Worm (Caenorhabditis elegans): Measurements from ENCODE around the gene ZK1248.20.

DNA sequence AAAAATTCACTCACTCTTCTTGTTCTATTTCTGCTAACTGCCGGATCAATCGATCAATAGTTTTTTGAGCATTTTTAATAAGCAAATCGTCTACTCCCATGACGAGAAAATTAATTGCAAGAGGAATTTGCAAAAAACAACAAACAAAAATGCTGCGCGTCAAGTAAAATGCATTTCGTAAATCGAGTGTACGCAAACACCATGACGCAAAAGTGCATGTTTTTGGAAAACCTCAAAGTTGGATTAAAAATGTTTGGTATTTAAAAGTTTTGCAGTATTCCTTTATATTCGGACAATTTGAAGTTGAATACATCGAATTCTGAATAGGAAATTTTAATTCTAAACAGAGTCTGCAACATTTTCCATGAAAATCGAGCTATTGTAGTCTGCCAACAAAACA lies 22.8 kb downstream of the ZK1248.20 start, which contains the start of gene ZK1248.19:
- TF ChIP-seq tab-1 (GFP tag; IDR thresholded peaks at IDR 0.05) (no peak), ztf-23 (GFP tag; IDR thresholded peaks at IDR 0.05) (no peak), ztf-29 (GFP tag; IDR thresholded peaks at IDR 0.05) (no peak), ref-1 (GFP tag; conservative IDR thresholded peaks at IDR 0.05) (no peak), med-1 (GFP tag; optimal IDR thresholded peaks at IDR 0.05; ENCODE audit: insufficient read depth) (no peak)
